Worm (Caenorhabditis elegans): Measurements from ENCODE around the gene cyp-13A5.

Gene cyp-13A5

DNA sequence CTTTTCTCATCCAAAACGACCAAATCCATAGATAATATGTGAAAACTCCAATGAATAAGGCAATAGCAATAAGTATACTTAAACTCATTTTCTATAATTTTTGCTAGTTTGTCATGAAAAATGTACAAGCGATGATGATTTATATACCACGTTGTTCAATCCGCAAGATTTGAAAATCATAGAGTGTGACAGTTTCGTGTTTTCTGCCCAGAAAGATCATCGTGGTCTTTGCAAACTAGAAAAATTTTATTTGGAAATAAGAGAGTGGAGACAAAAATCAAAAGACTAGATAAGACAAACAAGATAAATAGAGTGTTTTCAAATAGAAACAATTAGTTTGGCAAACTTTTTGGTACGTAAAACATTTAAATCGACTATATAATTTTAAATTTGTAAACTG is 7.0 kb downstream of the cyp-13A5 start, which contains the start of gene cyp-13A3:
Gene cyp-13A3, minus strand, starts transcription at position 101 of the 400 bp plus-strand sequence.
- no peak for TF ChIP-seq nhr-12 (tag; optimal IDR thresholded peaks at IDR 0.05)
- no peak for TF ChIP-seq cnd-1 (tag; optimal IDR thresholded peaks at IDR 0.05)
- TF ChIP-seq lsy-2 (tag; optimal IDR thresholded peaks at IDR 0.05) = no peak
- TF ChIP-seq nhr-237 (tag; optimal IDR thresholded peaks at IDR 0.05) = no peak
- TF ChIP-seq bed-3 (GFP tag; optimal IDR thresholded peaks at IDR 0.05) = no peak
- no peak for TF ChIP-seq ceh-43 (GFP tag; optimal IDR thresholded peaks at IDR 0.05)
- TF ChIP-seq hlh-1 (tag; optimal IDR thresholded peaks at IDR 0.05) = no peak

DNA sequence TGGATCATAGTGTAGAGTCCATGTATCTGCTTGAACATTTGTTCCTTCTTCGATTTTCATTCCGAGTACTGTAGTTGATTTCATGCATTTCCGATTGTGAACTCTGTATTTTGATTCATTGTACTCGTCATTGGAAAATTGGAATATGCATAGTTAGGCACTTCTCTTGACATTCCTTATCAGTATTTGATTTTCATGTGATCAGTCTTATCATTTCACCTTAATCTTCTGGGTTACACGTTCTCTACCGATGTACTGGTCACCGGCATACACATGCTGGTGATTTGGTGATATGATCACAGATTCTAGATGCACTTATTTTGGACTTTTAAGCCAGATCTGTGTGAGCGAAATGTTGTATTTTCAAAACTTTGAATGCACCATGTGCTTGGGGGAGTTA is 9.0 kb downstream of the cyp-13A5 start:
- TF ChIP-seq mls-2 (tag; optimal IDR thresholded peaks at IDR 0.05) (no peak), drap-1 (GFP tag; optimal IDR thresholded peaks at IDR 0.05) (no peak), flh-1 (GFP tag; optimal IDR thresholded peaks at IDR 0.05) (no peak), ceh-43 (GFP tag; optimal IDR thresholded peaks at IDR 0.05) (no peak), mep-1 (tag; optimal IDR thresholded peaks at IDR 0.05) (no peak), bed-3 (GFP tag; optimal IDR thresholded peaks at IDR 0.05) (no peak), unc-120 (tag; optimal IDR thresholded peaks at IDR 0.05; ENCODE audit: poor library complexity, severe bottlenecking) (no peak), M03D4.4 (tag; optimal IDR thresholded peaks at IDR 0.05) (no peak), ztf-11 (tag; optimal IDR thresholded peaks at IDR 0.05) (no peak), cnd-1 (tag; optimal IDR thresholded peaks at IDR 0.05) (no peak)

DNA sequence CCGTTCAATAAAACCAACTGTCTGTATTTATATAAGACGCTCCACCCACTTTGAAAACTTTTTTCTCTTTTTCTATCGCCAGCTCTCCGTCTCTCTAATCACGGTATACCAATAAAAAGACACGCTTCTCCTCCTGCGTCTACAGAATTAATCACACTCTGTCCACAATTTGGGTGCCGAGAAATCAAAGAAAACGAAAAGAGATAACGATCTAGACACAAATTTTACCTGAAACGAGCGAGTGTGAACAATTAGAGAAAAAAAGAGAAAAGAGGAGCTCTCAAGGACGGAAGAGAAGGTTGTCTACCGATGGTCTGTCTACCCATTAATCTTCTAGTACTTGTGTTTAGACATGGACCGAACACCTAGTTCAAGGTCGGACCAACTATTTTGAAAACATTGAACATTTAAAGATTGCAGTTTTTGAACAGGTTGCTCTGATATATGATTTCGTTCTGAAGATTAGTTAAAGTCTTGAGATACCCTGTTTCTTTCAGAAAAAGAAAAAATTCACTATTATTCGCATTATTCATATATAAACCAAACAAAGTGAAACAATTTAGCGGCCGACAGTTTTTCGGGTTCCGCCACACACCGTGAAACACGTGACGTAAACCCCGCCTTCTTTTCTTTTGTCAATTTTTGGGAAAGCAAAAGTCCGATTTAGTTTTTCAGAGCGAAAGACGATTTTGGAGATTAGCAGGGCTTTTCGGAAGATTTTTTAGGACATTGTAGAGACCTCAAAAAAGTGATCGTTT is 12.6 kb downstream of the cyp-13A5 start, which contains the start of gene cyp-13A2:
Gene cyp-13A2, minus strand, starts transcription at position 235 of the 758 bp plus-strand sequence.
- TF ChIP-seq unc-62 (GFP tag; optimal IDR thresholded peaks at IDR 0.05) (peak; percentile 23), elt-3 (tag; optimal IDR thresholded peaks at IDR 0.05) (no peak), unc-120 (tag; optimal IDR thresholded peaks at IDR 0.05; ENCODE audit: poor library complexity, severe bottlenecking) (peak; percentile 52), elt-1 (tag; optimal IDR thresholded peaks at IDR 0.05; ENCODE audit: borderline replicate concordance, insufficient read depth) (peak; percentile 44)

- no peak for TF ChIP-seq ceh-83 (GFP tag; optimal IDR thresholded peaks at IDR 0.05)
- no peak for TF ChIP-seq nhr-12 (tag; optimal IDR thresholded peaks at IDR 0.05)
- no peak for TF ChIP-seq snpc-4 (tag; optimal IDR thresholded peaks at IDR 0.05)
Observed at ce11 chrII:9786215-9786614, 13.9 kb downstream of the cyp-13A5 start.

DNA sequence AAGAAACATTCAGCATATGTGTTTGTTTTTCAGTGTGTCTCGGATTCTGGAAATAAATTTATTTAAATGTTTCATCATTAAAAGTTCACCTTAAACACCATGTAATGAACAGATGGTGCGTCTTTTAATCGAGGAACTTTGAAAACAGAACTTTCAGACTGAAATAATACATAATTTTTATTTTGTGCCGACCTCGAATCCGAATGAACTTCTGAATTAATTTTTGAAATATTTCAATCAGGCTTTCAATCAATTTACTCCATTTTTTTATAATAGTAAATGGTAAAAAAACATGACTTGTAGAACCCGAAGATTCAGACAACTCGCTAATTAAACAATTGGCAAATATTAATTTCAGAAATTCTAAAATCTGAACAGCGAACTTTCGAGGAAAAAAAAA is 17.8 kb downstream of the cyp-13A5 start, which contains the start of gene T10B9.14:
Gene T10B9.14, minus strand, starts transcription at position 101 of the 400 bp plus-strand sequence.
- TF ChIP-seq nhr-12 (tag; optimal IDR thresholded peaks at IDR 0.05) (no peak), hlh-1 (tag; optimal IDR thresholded peaks at IDR 0.05) (no peak), elt-1 (tag; optimal IDR thresholded peaks at IDR 0.05; ENCODE audit: borderline replicate concordance, insufficient read depth) (no peak), mep-1 (tag; optimal IDR thresholded peaks at IDR 0.05) (no peak), mab-5 (tag; optimal IDR thresholded peaks at IDR 0.05) (no peak), ceh-43 (GFP tag; optimal IDR thresholded peaks at IDR 0.05) (no peak), pha-4 (tag; optimal IDR thresholded peaks at IDR 0.05) (no peak), zip-8 (tag; optimal IDR thresholded peaks at IDR 0.05) (no peak), nhr-237 (tag; optimal IDR thresholded peaks at IDR 0.05) (no peak), lsy-2 (tag; optimal IDR thresholded peaks at IDR 0.05) (no peak), flh-1 (GFP tag; optimal IDR thresholded peaks at IDR 0.05) (no peak), ham-2 (GFP tag; optimal IDR thresholded peaks at IDR 0.05) (no peak), drap-1 (GFP tag; optimal IDR thresholded peaks at IDR 0.05) (no peak), ces-1 (GFP tag; optimal IDR thresholded peaks at IDR 0.05) (no peak), tbx-8 (GFP tag; optimal IDR thresholded peaks at IDR 0.05) (no peak), nhr-2 (tag; optimal IDR thresholded peaks at IDR 0.05) (no peak), unc-39 (tag; optimal IDR thresholded peaks at IDR 0.05) (no peak), ceh-39 (tag; optimal IDR thresholded peaks at IDR 0.05) (no peak), unc-120 (tag; optimal IDR thresholded peaks at IDR 0.05; ENCODE audit: poor library complexity, severe bottlenecking) (no peak)

DNA sequence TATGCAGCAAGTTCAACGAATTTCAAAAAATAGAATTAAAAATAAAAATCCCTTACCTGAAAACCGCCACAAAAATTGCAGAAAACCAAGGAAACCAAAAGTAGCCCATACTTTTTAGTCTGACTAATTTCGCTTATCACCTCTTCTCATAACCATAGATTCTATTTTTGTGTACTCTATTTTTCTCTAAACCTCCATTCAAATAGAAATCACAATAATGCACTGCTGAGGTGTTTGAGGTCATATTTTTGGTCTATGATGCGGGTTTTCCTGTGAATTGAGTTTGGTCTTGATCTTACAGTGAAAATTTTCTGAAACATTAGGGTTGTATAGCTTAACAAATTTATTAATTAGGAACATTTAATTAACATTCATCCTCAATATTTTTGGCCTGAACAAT is 18.3 kb downstream of the cyp-13A5 start, which contains the start of gene cyp-13A1:
Gene cyp-13A1, minus strand, starts transcription at position 156 of the 400 bp plus-strand sequence.
- TF ChIP-seq unc-39 (tag; optimal IDR thresholded peaks at IDR 0.05) (no peak), M03D4.4 (tag; optimal IDR thresholded peaks at IDR 0.05) (no peak), ces-1 (GFP tag; optimal IDR thresholded peaks at IDR 0.05) (no peak), nhr-76 (tag; optimal IDR thresholded peaks at IDR 0.05) (no peak), hlh-1 (tag; optimal IDR thresholded peaks at IDR 0.05) (no peak), lin-32 (GFP tag; optimal IDR thresholded peaks at IDR 0.05) (no peak), elt-3 (tag; optimal IDR thresholded peaks at IDR 0.05) (no peak)
